Fruit fly (Drosophila melanogaster) whole organism, embryonic: ENCODE measurements around the gene Karybeta3.

Experiments
- Asciz ChIP-seq: fragments of 200-800 bp; sonication (Bioruptor generic); optimal IDR thresholded peaks from 2 replicates; lab custom pipeline; 2017; ENCODE audit warnings: missing biosample characterization, mild to moderate bottlenecking, missing genetic modification characterization, missing genetic modification reagents
- CG10431 ChIP-seq: fragments of 200-800 bp; sonication (Bioruptor generic); optimal IDR thresholded peaks from 3 replicates; lab custom pipeline; 2018; ENCODE audit warnings: missing biosample characterization, mild to moderate bottlenecking, missing genetic modification characterization
- CG10959 ChIP-seq: fragments of 200-800 bp; sonication (Bioruptor generic); IDR thresholded peaks from 2 replicates; pipeline ENCODE4 v1.3.6; 2022; ENCODE audit warnings: missing biosample characterization, missing genetic modification characterization
- CG12071 ChIP-seq: fragments of 200-800 bp; sonication (Bioruptor generic); optimal IDR thresholded peaks from 3 replicates; lab custom pipeline; 2018; ENCODE audit warnings: missing biosample characterization, mild to moderate bottlenecking, missing genetic modification characterization
- CG12155 ChIP-seq: fragments of 200-800 bp; sonication (Bioruptor generic); optimal IDR thresholded peaks from 3 replicates; lab custom pipeline; 2016; ENCODE audit warnings: missing biosample characterization, missing genetic modification characterization
- CG12219 ChIP-seq: fragments of 200-800 bp; sonication (Bioruptor generic); optimal IDR thresholded peaks from 3 replicates; lab custom pipeline; 2018; ENCODE audit warnings: missing biosample characterization, mild to moderate bottlenecking, missing genetic modification characterization
- CG13296 ChIP-seq: fragments of 200-800 bp; sonication (Bioruptor generic); optimal IDR thresholded peaks from 3 replicates; lab custom pipeline; 2018; ENCODE audit warnings: missing biosample characterization, mild to moderate bottlenecking, missing genetic modification characterization
- CG15601 ChIP-seq: fragments of 200-800 bp; sonication (Bioruptor generic); optimal IDR thresholded peaks from 3 replicates; lab custom pipeline; 2019; ENCODE audit warnings: missing biosample characterization, mild to moderate bottlenecking, missing genetic modification characterization, moderate library complexity
- CG16813 ChIP-seq: fragments of 200-800 bp; sonication (Bioruptor generic); IDR thresholded peaks from 3 replicates; pipeline ENCODE4 v1.3.6; 2022; ENCODE audit warnings: missing biosample characterization, missing genetic modification characterization; ENCODE audit not compliant: partially characterized antibody
- CG16863 ChIP-seq: fragments of 200-800 bp; sonication (Bioruptor generic); optimal IDR thresholded peaks from 3 replicates; lab custom pipeline; 2016; ENCODE audit warnings: missing biosample characterization, missing genetic modification characterization
- CG17359 ChIP-seq: fragments of 200-800 bp; sonication (Bioruptor generic); optimal IDR thresholded peaks from 3 replicates; lab custom pipeline; 2018; ENCODE audit warnings: missing biosample characterization, mild to moderate bottlenecking, missing genetic modification characterization, moderate library complexity
- CG1832 ChIP-seq: fragments of 200-800 bp; sonication (Bioruptor generic); optimal IDR thresholded peaks from 2 replicates; lab custom pipeline; 2017; ENCODE audit warnings: missing biosample characterization, mild to moderate bottlenecking, missing genetic modification characterization, inconsistent platforms
- CG2678 ChIP-seq: fragments of 200-800 bp; sonication (Bioruptor generic); optimal IDR thresholded peaks from 3 replicates; lab custom pipeline; 2019; ENCODE audit warnings: missing biosample characterization, mild to moderate bottlenecking, missing genetic modification characterization, moderate library complexity
- CG30020 ChIP-seq: fragments of 200-800 bp; optimal IDR thresholded peaks from 2 replicates; lab custom pipeline; 2019; ENCODE audit warnings: missing biosample characterization, mild to moderate bottlenecking, missing genetic modification characterization, moderate library complexity
- CG3163 ChIP-seq: fragments of 200-800 bp; sonication (Bioruptor generic); optimal IDR thresholded peaks from 3 replicates; lab custom pipeline; 2016; ENCODE audit warnings: missing biosample characterization, missing genetic modification characterization
- CG32767 ChIP-seq: fragments of 200-800 bp; sonication (Bioruptor generic); IDR thresholded peaks from 2 replicates; pipeline ENCODE4 v1.3.6; 2022; ENCODE audit warnings: missing biosample characterization, missing genetic modification characterization
- CG33213 ChIP-seq: fragments of 200-800 bp; sonication (Bioruptor generic); optimal IDR thresholded peaks from 3 replicates; lab custom pipeline; 2016; ENCODE audit warnings: missing biosample characterization, missing genetic modification characterization
- CG5180 ChIP-seq: fragments of 200-800 bp; sonication (Bioruptor generic); optimal IDR thresholded peaks from 3 replicates; lab custom pipeline; 2017; ENCODE audit warnings: missing biosample characterization, missing genetic modification characterization, mild to moderate bottlenecking, moderate library complexity, missing genetic modification reagents
- CG6654 ChIP-seq: fragments of 200-800 bp; sonication (Bioruptor generic); optimal IDR thresholded peaks from 2 replicates; lab custom pipeline; 2017; ENCODE audit warnings: missing biosample characterization, mild to moderate bottlenecking, missing genetic modification characterization
- CG6683 ChIP-seq: fragments of 200-800 bp; sonication (Bioruptor generic); optimal IDR thresholded peaks from 2 replicates; lab custom pipeline; 2017; ENCODE audit warnings: missing biosample characterization, mild to moderate bottlenecking, missing genetic modification characterization, missing genetic modification reagents
- CG9215 ChIP-seq: fragments of 200-800 bp; sonication (Bioruptor generic); IDR thresholded peaks from 2 replicates; pipeline ENCODE4 v1.3.6; 2022; ENCODE audit warnings: missing biosample characterization, missing genetic modification characterization
- D ChIP-seq, 2 experiments: fragments of 200-800 bp in 1 of 2; fragments of >200 bp in 1 of 2; sonication (Bioruptor generic) in 1 of 2; optimal IDR thresholded peaks; 2 replicates in 1 of 2; 3 replicates in 1 of 2; lab custom pipeline; 2017; ENCODE audit warnings: mild to moderate bottlenecking in 1 of 2, missing biosample characterization in 1 of 2, missing genetic modification characterization in 1 of 2, missing genetic modification reagents in 1 of 2
- Deaf1 ChIP-seq: fragments of 200-800 bp; optimal IDR thresholded peaks from 3 replicates; lab custom pipeline; 2019; ENCODE audit warnings: missing biosample characterization, mild to moderate bottlenecking, missing genetic modification characterization, moderate library complexity
- Dp ChIP-seq: fragments of 200-800 bp; sonication (Bioruptor generic); optimal IDR thresholded peaks from 2 replicates; lab custom pipeline; 2018; ENCODE audit warnings: missing biosample characterization, mild to moderate bottlenecking, missing genetic modification characterization, moderate library complexity
- HHEX ChIP-seq: fragments of 200-800 bp; sonication (Bioruptor generic); optimal IDR thresholded peaks from 3 replicates; lab custom pipeline; 2017; ENCODE audit warnings: missing biosample characterization, mild to moderate bottlenecking, missing genetic modification characterization, missing genetic modification reagents
- HLH3B ChIP-seq: fragments of 200-800 bp; sonication (Bioruptor generic); IDR thresholded peaks from 2 replicates; pipeline ENCODE4 v1.3.6; 2022; ENCODE audit warnings: missing biosample characterization, missing genetic modification characterization
- Hand ChIP-seq: fragments of 200-800 bp; sonication (Bioruptor generic); optimal IDR thresholded peaks from 2 replicates; lab custom pipeline; 2017; ENCODE audit warnings: mild to moderate bottlenecking, missing biosample characterization, missing genetic modification reagents, missing genetic modification characterization
- HmgD ChIP-seq: fragments of 200-800 bp; sonication (Bioruptor generic); optimal IDR thresholded peaks from 3 replicates; lab custom pipeline; 2016; ENCODE audit warnings: missing biosample characterization, missing genetic modification characterization
- Meics ChIP-seq: fragments of 200-800 bp; sonication (Bioruptor generic); optimal IDR thresholded peaks from 2 replicates; lab custom pipeline; 2017; ENCODE audit warnings: missing biosample characterization, mild to moderate bottlenecking, missing genetic modification characterization
- Mrtf ChIP-seq: fragments of 200-800 bp; sonication (Bioruptor generic); IDR thresholded peaks from 3 replicates; pipeline ENCODE4 v1.3.6; 2022; ENCODE audit warnings: missing biosample characterization, missing genetic modification characterization
- Side ChIP-seq: fragments of 200-800 bp; sonication (Bioruptor generic); optimal IDR thresholded peaks from 2 replicates; lab custom pipeline; 2016; ENCODE audit warnings: missing biosample characterization, missing genetic modification characterization
- Vsx1 ChIP-seq: fragments of 200-800 bp; sonication (Bioruptor generic); optimal IDR thresholded peaks from 2 replicates; lab custom pipeline; 2017; ENCODE audit warnings: missing biosample characterization, mild to moderate bottlenecking, missing genetic modification characterization, missing genetic modification reagents
- chm ChIP-seq: fragments of 200-800 bp; sonication (Bioruptor generic); IDR thresholded peaks from 2 replicates; pipeline ENCODE4 v1.3.6; 2022; ENCODE audit warnings: missing biosample characterization, missing genetic modification characterization
- ci ChIP-seq: fragments of 200-800 bp; sonication (Bioruptor generic); IDR thresholded peaks from 3 replicates; pipeline ENCODE4 v1.3.6; 2022; ENCODE audit warnings: missing biosample characterization, missing genetic modification characterization
- crc ChIP-seq: fragments of 200-800 bp; sonication (Bioruptor generic); optimal IDR thresholded peaks from 2 replicates; lab custom pipeline; 2016; ENCODE audit warnings: missing biosample characterization, missing genetic modification characterization
- croc ChIP-seq: fragments of 200-800 bp; sonication (Bioruptor generic); conservative IDR thresholded peaks from 3 replicates; pipeline ENCODE4 v1.3.6; 2022; ENCODE audit warnings: missing biosample characterization, missing genetic modification characterization
- dmrt99B ChIP-seq: fragments of 200-800 bp; sonication (Bioruptor generic); optimal IDR thresholded peaks from 2 replicates; lab custom pipeline; 2018; ENCODE audit warnings: missing biosample characterization, mild to moderate bottlenecking, missing genetic modification characterization, moderate library complexity
- eve ChIP-seq, 2 experiments: fragments of >200 bp; optimal IDR thresholded peaks; 2 replicates each; lab custom pipeline; 2017; ENCODE audit warnings: missing biosample characterization in 2 of 2, missing genetic modification characterization in 2 of 2
- fd3F ChIP-seq: fragments of 200-800 bp; sonication (Bioruptor generic); optimal IDR thresholded peaks from 2 replicates; lab custom pipeline; 2018; ENCODE audit warnings: missing biosample characterization, mild to moderate bottlenecking, missing genetic modification characterization, moderate library complexity
- gfzf ChIP-seq: fragments of 200-800 bp; sonication (Bioruptor generic); optimal IDR thresholded peaks from 2 replicates; lab custom pipeline; 2016; ENCODE audit warnings: missing biosample characterization, mild to moderate bottlenecking, missing genetic modification characterization, moderate library complexity
- kni ChIP-seq: fragments of 200-800 bp; sonication (Bioruptor generic); optimal IDR thresholded peaks from 3 replicates; lab custom pipeline; 2017; ENCODE audit warnings: mild to moderate bottlenecking, missing biosample characterization, missing genetic modification reagents, missing genetic modification characterization
- mam ChIP-seq: fragments of 200-800 bp; sonication (Bioruptor generic); optimal IDR thresholded peaks from 3 replicates; lab custom pipeline; 2016; ENCODE audit warnings: missing biosample characterization, missing genetic modification characterization
- pan ChIP-seq, 4 experiments: fragments of >200 bp in 3 of 4; fragments of 200-800 bp in 1 of 4; sonication (Bioruptor generic) in 1 of 4; optimal IDR thresholded peaks in 3 of 4; IDR thresholded peaks in 1 of 4; 2 replicates each; pipeline versions ENCODE4 v1.3.6 to Lab custom; 2017 to 2022; ENCODE audit warnings: missing biosample characterization in 2 of 4, missing genetic modification characterization in 2 of 4, mixed read lengths in 1 of 4
- pzg ChIP-seq: fragments of 200-800 bp; sonication (Bioruptor generic); optimal IDR thresholded peaks from 3 replicates; lab custom pipeline; 2018; ENCODE audit warnings: missing biosample characterization, mild to moderate bottlenecking, missing genetic modification characterization, moderate library complexity
- schlank ChIP-seq: fragments of 200-800 bp; sonication (Bioruptor generic); optimal IDR thresholded peaks from 2 replicates; lab custom pipeline; 2018; ENCODE audit warnings: missing biosample characterization, mild to moderate bottlenecking, missing genetic modification characterization
- sisA ChIP-seq: fragments of 200-800 bp; sonication (Bioruptor generic); IDR thresholded peaks from 2 replicates; pipeline ENCODE4 v1.3.6; 2022; ENCODE audit warnings: missing biosample characterization, missing genetic modification characterization
- sna ChIP-seq: fragments of 200-800 bp; sonication (Bioruptor generic); IDR thresholded peaks from 2 replicates; pipeline ENCODE4 v1.3.6; 2022; ENCODE audit warnings: missing biosample characterization, missing genetic modification characterization; ENCODE audit not compliant: partially characterized antibody
- tna ChIP-seq: fragments of 200-800 bp; sonication (Bioruptor generic); IDR thresholded peaks from 2 replicates; pipeline ENCODE4 v1.3.6; 2022; ENCODE audit warnings: missing biosample characterization, missing genetic modification characterization; ENCODE audit not compliant: partially characterized antibody
- trh ChIP-seq: fragments of 200-800 bp; sonication (Bioruptor generic); optimal IDR thresholded peaks from 2 replicates; lab custom pipeline; 2016; ENCODE audit warnings: missing biosample characterization, missing genetic modification characterization

Gene Karybeta3

DNA sequence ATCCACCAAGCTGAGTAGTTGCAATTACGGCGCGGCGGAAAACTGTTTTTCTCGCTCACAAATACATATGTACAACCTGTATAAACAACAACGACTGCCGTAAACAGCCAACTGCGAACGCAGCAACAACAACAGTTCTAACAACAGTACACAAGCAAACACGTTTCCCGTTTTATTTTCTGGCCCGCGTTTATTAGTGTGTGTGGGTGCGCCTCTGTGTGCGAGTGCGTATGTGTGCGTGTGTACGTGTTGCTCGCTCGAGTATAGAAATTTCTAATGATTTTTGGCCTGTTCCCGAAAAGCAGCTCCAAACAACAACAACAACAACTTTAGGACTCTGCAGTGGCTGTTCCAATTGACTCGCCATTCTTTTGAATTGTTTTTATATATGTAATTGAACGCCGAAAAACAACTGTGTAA lies 11.0 kb downstream of the Karybeta3 start (continued):
- no peak for TF ChIP-seq gfzf (GFP tag; lab: Kevin White, UChicago)
- no peak for TF ChIP-seq sna
- no peak for TF ChIP-seq pan (optimal IDR thresholded peaks at IDR 0.05; lab: Kevin White, UChicago)
- no peak for TF ChIP-seq pan (GFP tag; optimal IDR thresholded peaks at IDR 0.05 in 1 of 2, IDR thresholded peaks at IDR 0.05 in 1 of 2)
- TF ChIP-seq sisA (GFP tag; lab: Robert Waterston, UW): no peak
- peak; percentile 9; the same call in 1 of the 3 replicates for TF ChIP-seq ci (GFP tag; lab: Robert Waterston, UW)
- no peak for TF ChIP-seq CG12155 (GFP tag; lab: Kevin White, UChicago)
- no peak for TF ChIP-seq croc
- TF ChIP-seq Hand (GFP tag; lab: Kevin White, UChicago): no peak
- TF ChIP-seq Mrtf (GFP tag; lab: Robert Waterston, UW): no peak
- TF ChIP-seq CG9215 (GFP tag; lab: Robert Waterston, UW): no peak
- no peak for TF ChIP-seq CG16863 (GFP tag; lab: Kevin White, UChicago)
- TF ChIP-seq Asciz: peak; percentile 16
- no peak for TF ChIP-seq CG3163 (GFP tag; lab: Kevin White, UChicago)
- TF ChIP-seq crc (GFP tag; lab: Kevin White, UChicago): no peak
- TF ChIP-seq CG12071: no peak
- TF ChIP-seq CG6654 (GFP tag; lab: Kevin White, UChicago): no peak
- no peak for TF ChIP-seq CG17359 (tag; lab: Kevin White, UChicago)
- peak; percentile 6 for TF ChIP-seq CG6683 (GFP tag; lab: Kevin White, UChicago)
- no peak for TF ChIP-seq tna (GFP tag; lab: Robert Waterston, UW)
- no peak for TF ChIP-seq CG30020 (tag; lab: Kevin White, UChicago)
- no peak for TF ChIP-seq Deaf1
- no peak for TF ChIP-seq mam (GFP tag; lab: Kevin White, UChicago)
- TF ChIP-seq CG32767 (GFP tag; lab: Robert Waterston, UW): no peak
- TF ChIP-seq pzg (GFP tag; lab: Kevin White, UChicago): no peak
- TF ChIP-seq chm (GFP tag; lab: Robert Waterston, UW): no peak
- no peak for TF ChIP-seq Vsx1
- TF ChIP-seq HmgD (GFP tag; lab: Kevin White, UChicago): no peak
- TF ChIP-seq CG1832: no peak
- TF ChIP-seq Meics (GFP tag; lab: Kevin White, UChicago): peak; percentile 15
- TF ChIP-seq dmrt99B: no peak
- TF ChIP-seq schlank (tag; lab: Kevin White, UChicago): peak; percentile 28
- TF ChIP-seq D (optimal IDR thresholded peaks at IDR 0.05; lab: Kevin White, UChicago): no peak
- TF ChIP-seq D (GFP tag; optimal IDR thresholded peaks at IDR 0.05; lab: Kevin White, UChicago): peak; percentile 16
- no peak for TF ChIP-seq eve (GFP tag; optimal IDR thresholded peaks at IDR 0.05; lab: Kevin White, UChicago)
- TF ChIP-seq CG2678 (tag; lab: Kevin White, UChicago): peak; percentile 14
- no peak for TF ChIP-seq trh (GFP tag; lab: Kevin White, UChicago)
- TF ChIP-seq CG15601 (tag; lab: Kevin White, UChicago): peak; percentile 3
- peak; percentile 23 for TF ChIP-seq CG10431
- TF ChIP-seq kni (GFP tag; lab: Kevin White, UChicago): peak; percentile 94
- TF ChIP-seq CG13296 (GFP tag; lab: Kevin White, UChicago): peak; percentile 5
- TF ChIP-seq HLH3B (GFP tag; lab: Robert Waterston, UW): no peak
- TF ChIP-seq HHEX (GFP tag; lab: Kevin White, UChicago): no peak
- no peak for TF ChIP-seq CG10959
- peak; percentile 20 for TF ChIP-seq CG5180 (GFP tag; lab: Kevin White, UChicago)
- no peak for TF ChIP-seq CG16813 (GFP tag; lab: Robert Waterston, UW)
- TF ChIP-seq CG33213: no peak
- no peak for TF ChIP-seq CG12219 (GFP tag; lab: Kevin White, UChicago)
- no peak for TF ChIP-seq Side (GFP tag; lab: Kevin White, UChicago)
- TF ChIP-seq fd3F (GFP tag; lab: Kevin White, UChicago): peak; percentile 7
- no peak for TF ChIP-seq Dp (GFP tag; lab: Kevin White, UChicago)
